Worm (Caenorhabditis elegans) whole organism, L2 larva: ENCODE measurements around the gene gldi-4.

Source experiments
- C34F6.9 ChIP-seq: fragments of 150-350 bp; optimal IDR thresholded peaks from 2 replicates; lab custom pipeline; 2014; ENCODE audit warnings: missing biosample characterization, missing genetic modification characterization
- F13H6.1 ChIP-seq: sonication (generic microtip); optimal IDR thresholded peaks from 2 replicates; lab custom pipeline; 2016; ENCODE audit warnings: missing genetic modification characterization, missing compliant biosample characterization
- R02D3.7 ChIP-seq: fragments of 150-350 bp; optimal IDR thresholded peaks from 2 replicates; lab custom pipeline; 2014; ENCODE audit warnings: missing biosample characterization, missing genetic modification characterization
- Y55F3AM.14 ChIP-seq: fragments of 200-800 bp; sonication (Bioruptor generic); optimal IDR thresholded peaks from 2 replicates; lab custom pipeline; 2018; ENCODE audit warnings: mild to moderate bottlenecking, missing genetic modification characterization, missing compliant biosample characterization
- ZK546.5 ChIP-seq: sonication (generic microtip); optimal IDR thresholded peaks from 2 replicates; lab custom pipeline; 2017; ENCODE audit warnings: missing biosample characterization, missing genetic modification characterization
- alr-1 ChIP-seq: fragments of 150-350 bp; optimal IDR thresholded peaks from 2 replicates; lab custom pipeline; 2014; ENCODE audit warnings: missing biosample characterization, missing genetic modification characterization
- aly-2 ChIP-seq: fragments of 150-350 bp; optimal IDR thresholded peaks from 2 replicates; lab custom pipeline; 2014; ENCODE audit warnings: missing biosample characterization, missing genetic modification characterization
- ama-1 ChIP-seq: fragments of 150-350 bp; optimal IDR thresholded peaks from 2 replicates; lab custom pipeline; 2018; ENCODE audit warnings: inconsistent platforms
- ceh-82 ChIP-seq: fragments of 150-350 bp; optimal IDR thresholded peaks from 2 replicates; lab custom pipeline; 2014; ENCODE audit warnings: missing biosample characterization, missing genetic modification characterization
- crh-2 ChIP-seq: sonication (generic microtip); optimal IDR thresholded peaks from 2 replicates; lab custom pipeline; 2017; ENCODE audit warnings: missing biosample characterization, missing genetic modification characterization
- dmd-4 ChIP-seq: sonication (generic microtip); optimal IDR thresholded peaks from 2 replicates; lab custom pipeline; 2017; ENCODE audit warnings: missing biosample characterization, missing genetic modification characterization
- egl-27 ChIP-seq: sonication (generic microtip); optimal IDR thresholded peaks from 3 replicates; lab custom pipeline; 2017; ENCODE audit warnings: missing biosample characterization, missing genetic modification reagents, missing genetic modification characterization
- elt-1 ChIP-seq: fragments of 150-350 bp; optimal IDR thresholded peaks from 2 replicates; lab custom pipeline; 2014; ENCODE audit warnings: missing biosample characterization, missing genetic modification characterization
- fos-1 ChIP-seq: fragments of 150-350 bp; optimal IDR thresholded peaks from 2 replicates; lab custom pipeline; 2014; ENCODE audit warnings: missing biosample characterization, missing genetic modification characterization
- gmeb-1 ChIP-seq: fragments of 150-350 bp; optimal IDR thresholded peaks from 2 replicates; lab custom pipeline; 2014; ENCODE audit warnings: missing biosample characterization, missing genetic modification characterization
- lin-13 ChIP-seq: fragments of 150-350 bp; optimal IDR thresholded peaks from 2 replicates; lab custom pipeline; 2014; ENCODE audit warnings: missing biosample characterization, missing genetic modification reagents, missing genetic modification characterization
- lin-39 ChIP-seq: fragments of 150-350 bp; optimal IDR thresholded peaks from 2 replicates; lab custom pipeline; 2014; ENCODE audit warnings: missing biosample characterization, missing genetic modification reagents, missing genetic modification characterization
- mab-5 ChIP-seq: fragments of 150-350 bp; optimal IDR thresholded peaks from 2 replicates; lab custom pipeline; 2014; ENCODE audit warnings: missing biosample characterization, missing genetic modification characterization
- nhr-10 ChIP-seq: sonication (generic microtip); optimal IDR thresholded peaks from 2 replicates; lab custom pipeline; 2017; ENCODE audit warnings: missing biosample characterization, missing genetic modification characterization
- nhr-11 ChIP-seq: fragments of 150-350 bp; optimal IDR thresholded peaks from 2 replicates; lab custom pipeline; 2014; ENCODE audit warnings: missing biosample characterization, missing genetic modification characterization
- nhr-12 ChIP-seq: fragments of 150-350 bp; optimal IDR thresholded peaks from 2 replicates; lab custom pipeline; 2014; ENCODE audit warnings: missing biosample characterization, missing genetic modification characterization
- nhr-21 ChIP-seq: fragments of 150-350 bp; optimal IDR thresholded peaks from 2 replicates; lab custom pipeline; 2014; ENCODE audit warnings: missing biosample characterization, missing genetic modification characterization
- nhr-237 ChIP-seq: fragments of 150-350 bp; optimal IDR thresholded peaks from 2 replicates; lab custom pipeline; 2014; ENCODE audit warnings: missing biosample characterization, missing genetic modification characterization
- nhr-25 ChIP-seq: fragments of 150-350 bp; sonication (generic microtip); optimal IDR thresholded peaks from 3 replicates; lab custom pipeline; 2014; ENCODE audit warnings: missing biosample characterization, missing genetic modification characterization
- nhr-77 ChIP-seq: fragments of 150-350 bp; optimal IDR thresholded peaks from 2 replicates; lab custom pipeline; 2014; ENCODE audit warnings: missing biosample characterization, missing genetic modification characterization
- peb-1 ChIP-seq: fragments of 150-350 bp; optimal IDR thresholded peaks from 2 replicates; lab custom pipeline; 2014; ENCODE audit warnings: missing biosample characterization, missing genetic modification characterization
- sem-4 ChIP-seq: fragments of 150-350 bp; optimal IDR thresholded peaks from 2 replicates; lab custom pipeline; 2014; ENCODE audit warnings: missing biosample characterization, missing genetic modification reagents, missing genetic modification characterization
- skn-1 ChIP-seq: sonication (generic microtip); optimal IDR thresholded peaks from 2 replicates; lab custom pipeline; 2017; ENCODE audit warnings: missing biosample characterization, missing genetic modification characterization
- sma-9 ChIP-seq, 2 experiments: fragments of 150-350 bp in 1 of 2; sonication (generic microtip) in 1 of 2; optimal IDR thresholded peaks; 2 replicates each; lab custom pipeline; 2014 to 2016; ENCODE audit warnings: missing genetic modification characterization in 2 of 2, mild to moderate bottlenecking in 1 of 2, missing biosample characterization in 1 of 2, missing compliant biosample characterization in 1 of 2, missing genetic modification reagents in 1 of 2, moderate library complexity in 1 of 2
- snpc-4 ChIP-seq: fragments of 150-350 bp; optimal IDR thresholded peaks from 2 replicates; lab custom pipeline; 2014; ENCODE audit warnings: missing biosample characterization, missing genetic modification characterization
- unc-39 ChIP-seq: fragments of 150-350 bp; optimal IDR thresholded peaks from 2 replicates; lab custom pipeline; 2014; ENCODE audit warnings: missing biosample characterization, missing genetic modification characterization
- unc-55 ChIP-seq: fragments of 150-350 bp; sonication (generic microtip); optimal IDR thresholded peaks from 3 replicates; lab custom pipeline; 2014; ENCODE audit warnings: missing biosample characterization, missing genetic modification reagents, missing genetic modification characterization
- unc-62 ChIP-seq: fragments of 150-350 bp; optimal IDR thresholded peaks from 2 replicates; lab custom pipeline; 2014; ENCODE audit warnings: missing biosample characterization, missing genetic modification reagents, missing genetic modification characterization
- zag-1 ChIP-seq: fragments of 150-350 bp; optimal IDR thresholded peaks from 2 replicates; lab custom pipeline; 2014; ENCODE audit warnings: missing biosample characterization, missing genetic modification characterization
- ztf-1 ChIP-seq: fragments of 200-800 bp; sonication (Bioruptor generic); conservative IDR thresholded peaks from 2 replicates; pipeline ENCODE4 v1.3.6; 2022; ENCODE audit warnings: missing genetic modification characterization, missing compliant biosample characterization
- ztf-11 ChIP-seq: sonication (generic microtip); optimal IDR thresholded peaks from 2 replicates; lab custom pipeline; 2017; ENCODE audit warnings: missing biosample characterization, missing genetic modification characterization

Gene gldi-4

DNA sequence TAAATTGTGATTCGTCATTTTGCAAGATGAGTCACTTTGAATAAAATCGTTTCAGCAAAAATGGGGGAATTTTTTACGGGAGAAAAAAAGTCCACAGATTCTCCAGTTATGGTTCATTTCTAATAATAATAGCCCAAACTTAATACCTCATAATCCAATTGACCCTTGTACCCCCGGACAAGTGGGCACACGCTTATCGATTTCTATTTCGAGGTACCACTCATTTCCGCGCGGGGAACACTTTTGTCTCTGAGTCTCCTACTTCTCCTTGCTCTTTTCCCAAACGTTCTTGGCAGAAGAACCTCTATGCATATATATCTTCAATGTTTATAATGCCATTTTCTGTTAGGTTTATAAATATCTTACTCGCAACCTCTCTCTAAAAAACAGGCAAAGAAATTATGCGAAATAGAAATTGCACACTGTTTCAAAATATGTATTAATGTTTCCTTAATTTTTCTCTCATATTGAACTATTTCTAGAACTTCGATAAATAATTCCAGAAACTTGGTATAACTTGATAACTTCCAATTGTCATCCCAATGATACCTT lies at the start of gene gldi-4:
Gene gldi-4 (plus strand): TSS at position 502 of the 552 bp plus-strand sequence.
- TF ChIP-seq nhr-11 (tag; lab: Kevin White, UChicago) (no peak), crh-2 (tag; lab: Kevin White, UChicago) (no peak), skn-1 (no peak), lin-39 (tag; lab: Kevin White, UChicago) (no peak), gmeb-1 (tag; lab: Kevin White, UChicago) (no peak), zag-1 (tag; lab: Kevin White, UChicago) (no peak), ztf-1 (no peak), dmd-4 (tag; lab: Kevin White, UChicago) (no peak), peb-1 (no peak)
- TF ChIP-seq, all 48 proteins: peak for 0

DNA sequence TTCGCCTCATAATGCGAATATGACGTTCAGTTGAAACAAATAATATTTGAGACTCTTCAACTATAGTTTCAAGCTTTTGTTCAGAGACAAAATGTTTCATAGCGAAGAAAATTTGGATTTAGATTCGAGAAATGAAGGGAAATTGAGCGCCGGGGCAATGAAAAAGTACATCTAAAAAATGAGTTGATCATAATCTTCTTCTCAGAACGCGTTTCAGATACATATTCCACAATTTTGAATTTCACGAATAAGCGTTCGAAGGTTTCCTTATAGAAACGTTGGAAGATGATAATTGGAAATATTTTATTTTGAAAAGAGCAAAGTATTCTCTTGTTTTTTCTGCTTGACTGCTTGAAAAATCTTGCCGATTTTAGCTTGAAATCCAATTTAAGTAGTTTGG lies 47.2 kb upstream of the gldi-4 start, which contains the start of gene ZK381.8:
Gene ZK381.8 (minus strand): TSS at position 101 of the 400 bp plus-strand sequence.
- TF ChIP-seq nhr-77 (tag; lab: Kevin White, UChicago): no peak
- TF ChIP-seq R02D3.7: no peak
- TF ChIP-seq fos-1 (tag; lab: Kevin White, UChicago): no peak
- no peak for TF ChIP-seq F13H6.1 (tag; lab: Kevin White, UChicago)
- no peak for TF ChIP-seq ceh-82 (tag; lab: Kevin White, UChicago)
- no peak for TF ChIP-seq nhr-237 (tag; lab: Kevin White, UChicago)
- no peak for TF ChIP-seq lin-13
- TF ChIP-seq dmd-4 (tag; lab: Kevin White, UChicago): no peak
- TF ChIP-seq nhr-21: no peak
- no peak for TF ChIP-seq unc-62 (GFP tag; lab: Kevin White, UChicago)
- TF ChIP-seq ZK546.5 (tag; lab: Kevin White, UChicago): no peak
- no peak for TF ChIP-seq sem-4 (tag; lab: Kevin White, UChicago)
- no peak for TF ChIP-seq nhr-12 (tag; lab: Kevin White, UChicago)
- TF ChIP-seq nhr-25 (tag; lab: Kevin White, UChicago): no peak
- no peak for TF ChIP-seq mab-5 (tag; lab: Kevin White, UChicago)
- TF ChIP-seq C34F6.9: no peak
- TF ChIP-seq skn-1: no peak
- TF ChIP-seq unc-39 (tag; lab: Kevin White, UChicago): no peak

ce11 chrIV:6971213-6971612 lies 46.2 kb upstream of the gldi-4 start, which contains the start of gene ZK381.62:
ZK381.62 (minus strand) TSS chrIV:6971313.
- no peak for TF ChIP-seq Y55F3AM.14 (GFP tag; lab: Kevin White, UChicago)
- no peak for TF ChIP-seq nhr-10 (tag; lab: Kevin White, UChicago)
- TF ChIP-seq sma-9 (GFP tag; optimal IDR thresholded peaks at IDR 0.05; lab: Kevin White, UChicago): no peak
- no peak for TF ChIP-seq sma-9 (tag; optimal IDR thresholded peaks at IDR 0.05; lab: Kevin White, UChicago)
- TF ChIP-seq alr-1 (tag; lab: Kevin White, UChicago): no peak
- no peak for TF ChIP-seq nhr-77 (tag; lab: Kevin White, UChicago)
- TF ChIP-seq dmd-4 (tag; lab: Kevin White, UChicago): no peak

- no peak for TF ChIP-seq aly-2
- TF ChIP-seq egl-27: no peak
- TF ChIP-seq ZK546.5 (tag; lab: Kevin White, UChicago): no peak
- TF ChIP-seq elt-1: no peak
- no peak for TF ChIP-seq fos-1 (tag; lab: Kevin White, UChicago)
- TF ChIP-seq mab-5 (tag; lab: Kevin White, UChicago): no peak
- no peak for TF ChIP-seq snpc-4 (tag; lab: Kevin White, UChicago)
- no peak for TF ChIP-seq ama-1 (lab: Kevin White, UChicago)
- no peak for TF ChIP-seq ztf-11
- no peak for TF ChIP-seq ceh-82 (tag; lab: Kevin White, UChicago)
- TF ChIP-seq nhr-11 (tag; lab: Kevin White, UChicago): no peak
- no peak for TF ChIP-seq unc-62 (GFP tag; lab: Kevin White, UChicago)
- TF ChIP-seq unc-55 (GFP tag; lab: Kevin White, UChicago): no peak
- TF ChIP-seq R02D3.7: no peak
These were observed 45.0 kb upstream of the gldi-4 start, which contains the start of gene nhr-249 for ce11 chrIV:6972427-6972826. nhr-249 (minus strand) TSS chrIV:6972527.
